Fruit fly (Drosophila melanogaster): ENCODE results near the gene CG31007.
A peak's percentile ranks its signal among the peaks of the same experiment; 100 is the strongest.

CG31007 gene

dm6 chr3R:30946352-30946751 lies 45.9 kb downstream of the CG31007 start (continued):
- TF ChIP-seq Abd-B (GFP tag; optimal IDR thresholded peaks at IDR 0.05), result no peak
- TF ChIP-seq Scr (GFP tag; IDR thresholded peaks at IDR 0.05; ENCODE audit: partially characterized antibody), result no peak
- no peak for TF ChIP-seq CG4854 (GFP tag; optimal IDR thresholded peaks at IDR 0.05)
- TF ChIP-seq CG32532 (GFP tag; IDR thresholded peaks at IDR 0.05), result no peak
- peak; percentile 61 for TF ChIP-seq Ets65A (GFP tag)
- TF ChIP-seq Hmr (GFP tag; optimal IDR thresholded peaks at IDR 0.05), result peak; percentile 48
- peak; percentile 22 for TF ChIP-seq phol (tag; optimal IDR thresholded peaks at IDR 0.05)
- TF ChIP-seq CG18619 (GFP tag; optimal IDR thresholded peaks at IDR 0.05), result no peak
- peak; percentile 78 for TF ChIP-seq Lhr (GFP tag; optimal IDR thresholded peaks at IDR 0.05)
- no peak for TF ChIP-seq Nf-YA (GFP tag; IDR thresholded peaks at IDR 0.05)
- TF ChIP-seq usp (GFP tag; optimal IDR thresholded peaks at IDR 0.05), result no peak
- TF ChIP-seq GATAe (GFP tag; conservative IDR thresholded peaks at IDR 0.05), result no peak
- no peak for TF ChIP-seq CG7963 (GFP tag; IDR thresholded peaks at IDR 0.05; ENCODE audit: partially characterized antibody)
- no peak for TF ChIP-seq peb (GFP tag; IDR thresholded peaks at IDR 0.05)
- no peak for TF ChIP-seq CG6813 (GFP tag; optimal IDR thresholded peaks at IDR 0.05)
- TF ChIP-seq sens (GFP tag), result no peak
- TF ChIP-seq salm (tag; optimal IDR thresholded peaks at IDR 0.05), result no peak
- peak; percentile 27 for TF ChIP-seq BEAF-32 (GFP tag; optimal IDR thresholded peaks at IDR 0.05)
- no peak for TF ChIP-seq jigr1 (GFP tag; IDR thresholded peaks at IDR 0.05)
- TF ChIP-seq hkb (optimal IDR thresholded peaks at IDR 0.05), result no peak
- TF ChIP-seq hkb (GFP tag; IDR thresholded peaks at IDR 0.05), result no peak
- no peak for TF ChIP-seq CG9797 (GFP tag; optimal IDR thresholded peaks at IDR 0.05)
- no peak for TF ChIP-seq ftz-f1 (GFP tag; optimal IDR thresholded peaks at IDR 0.05)
- TF ChIP-seq stc (GFP tag; IDR thresholded peaks at IDR 0.05), result no peak
- TF ChIP-seq PHDP (tag; optimal IDR thresholded peaks at IDR 0.05), result no peak
- TF ChIP-seq CG1603 (tag; optimal IDR thresholded peaks at IDR 0.05), result peak; percentile 39
- TF ChIP-seq Eip74EF (GFP tag; optimal IDR thresholded peaks at IDR 0.05), result no peak
- TF ChIP-seq h (optimal IDR thresholded peaks at IDR 0.05), result no peak
- 0 out of 4 replicates have a peak, but pooled peaks have one; percentile 13 for TF ChIP-seq chinmo (GFP tag; IDR thresholded peaks at IDR 0.05; ENCODE audit: partially characterized antibody)
- TF ChIP-seq yki (optimal IDR thresholded peaks at IDR 0.05), result no peak
- TF ChIP-seq CG10431 (GFP tag; optimal IDR thresholded peaks at IDR 0.05), result no peak
- TF ChIP-seq CG30403 (GFP tag; optimal IDR thresholded peaks at IDR 0.05), result no peak
- TF ChIP-seq Dref (GFP tag; IDR thresholded peaks at IDR 0.05), result 0 out of 2 replicates have a peak, but pooled peaks have one; percentile 25
- TF ChIP-seq CG34376 (GFP tag; optimal IDR thresholded peaks at IDR 0.05), result no peak
- peak; percentile 15 for TF ChIP-seq CG17829 (tag; optimal IDR thresholded peaks at IDR 0.05)
- TF ChIP-seq E2f2 (GFP tag; IDR thresholded peaks at IDR 0.05), result peak; percentile 84
- TF ChIP-seq gro (GFP tag; optimal IDR thresholded peaks at IDR 0.05), result no peak
- TF ChIP-seq Sry-δ (GFP tag; optimal IDR thresholded peaks at IDR 0.05), result peak; percentile 47
- no peak for TF ChIP-seq zfh1 (GFP tag; IDR thresholded peaks at IDR 0.05)
- TF ChIP-seq CG13123 (GFP tag; optimal IDR thresholded peaks at IDR 0.05), result no peak
- no peak for TF ChIP-seq Dek (tag; optimal IDR thresholded peaks at IDR 0.05)
- TF ChIP-seq CG15696 (tag; optimal IDR thresholded peaks at IDR 0.05), result peak; percentile 5
- peak; percentile 15 for TF ChIP-seq gfzf (GFP tag; optimal IDR thresholded peaks at IDR 0.05)
- no peak for TF ChIP-seq CG7357 (GFP tag; IDR thresholded peaks at IDR 0.05)
- 0 out of 3 replicates have a peak, but pooled peaks have one; percentile 6 for TF ChIP-seq Opbp (GFP tag; IDR thresholded peaks at IDR 0.05; ENCODE audit: partially characterized antibody)
- peak; percentile 34; the same call in 1 of the 2 replicates for TF ChIP-seq Bgb (GFP tag; IDR thresholded peaks at IDR 0.05; ENCODE audit: partially characterized antibody)
- no peak for TF ChIP-seq E2f1 (GFP tag; IDR thresholded peaks at IDR 0.05)
- TF ChIP-seq Vsx1 (GFP tag; optimal IDR thresholded peaks at IDR 0.05), result no peak
- TF ChIP-seq zf30C (GFP tag; optimal IDR thresholded peaks at IDR 0.05), result no peak
- no peak for TF ChIP-seq Ets97D (GFP tag; optimal IDR thresholded peaks at IDR 0.05)
- TF ChIP-seq CG9727 (GFP tag; optimal IDR thresholded peaks at IDR 0.05), result no peak
- no peak for TF ChIP-seq Chrac-16 (GFP tag; optimal IDR thresholded peaks at IDR 0.05)
